Fruit fly (Drosophila melanogaster) whole organism, embryonic: ENCODE measurements around the gene Cyp28c1.

Experiments
- Atf6 ChIP-seq: fragments of 200-800 bp; sonication (Bioruptor generic); IDR thresholded peaks from 2 replicates; pipeline ENCODE4 v1.3.6; 2022; ENCODE audit warnings: missing biosample characterization, missing genetic modification characterization
- CG10565 ChIP-seq: fragments of 200-800 bp; sonication (Bioruptor generic); optimal IDR thresholded peaks from 3 replicates; lab custom pipeline; 2016; ENCODE audit warnings: missing biosample characterization, mild to moderate bottlenecking, missing genetic modification characterization
- CG11695 ChIP-seq: fragments of 200-800 bp; sonication (Bioruptor generic); IDR thresholded peaks from 3 replicates; pipeline ENCODE4 v1.3.6; 2022; ENCODE audit warnings: missing biosample characterization, missing genetic modification characterization
- CG15514 ChIP-seq: fragments of 200-800 bp; sonication (Bioruptor generic); optimal IDR thresholded peaks from 3 replicates; lab custom pipeline; 2017; ENCODE audit warnings: missing biosample characterization, missing genetic modification characterization, mild to moderate bottlenecking, moderate library complexity, missing genetic modification reagents
- CG2116 ChIP-seq: fragments of 200-800 bp; sonication (Bioruptor generic); optimal IDR thresholded peaks from 3 replicates; lab custom pipeline; 2018; ENCODE audit warnings: missing biosample characterization, mild to moderate bottlenecking, missing genetic modification characterization
- CG34376 ChIP-seq: fragments of 200-800 bp; sonication (Bioruptor generic); optimal IDR thresholded peaks from 2 replicates; lab custom pipeline; 2018; ENCODE audit warnings: missing biosample characterization, mild to moderate bottlenecking, missing genetic modification characterization
- CG4360 ChIP-seq: fragments of 200-800 bp; sonication (Bioruptor generic); IDR thresholded peaks from 2 replicates; pipeline ENCODE4 v1.3.6; 2022; ENCODE audit warnings: missing biosample characterization, missing genetic modification characterization
- CG4617 ChIP-seq: fragments of 200-800 bp; sonication (Bioruptor generic); optimal IDR thresholded peaks from 3 replicates; lab custom pipeline; 2016; ENCODE audit warnings: missing biosample characterization, missing genetic modification characterization, borderline replicate concordance
- CG9932 ChIP-seq: fragments of 200-800 bp; sonication (Bioruptor generic); IDR thresholded peaks from 2 replicates; pipeline ENCODE4 v1.3.6; 2022; ENCODE audit warnings: missing biosample characterization, missing genetic modification characterization
- CkIIα-i1 ChIP-seq: fragments of 200-800 bp; sonication (Bioruptor generic); IDR thresholded peaks from 2 replicates; pipeline ENCODE4 v1.3.6; 2022; ENCODE audit warnings: missing biosample characterization, missing genetic modification characterization
- Hey ChIP-seq: fragments of 200-800 bp; sonication (Bioruptor generic); optimal IDR thresholded peaks from 3 replicates; lab custom pipeline; 2018; ENCODE audit warnings: missing biosample characterization, mild to moderate bottlenecking, missing genetic modification characterization
- Hr78 ChIP-seq, 2 experiments: fragments of 200-800 bp in 1 of 2; fragments of >200 bp in 1 of 2; sonication (Bioruptor generic) in 1 of 2; optimal IDR thresholded peaks; 2 replicates each; lab custom pipeline; 2017 to 2019; ENCODE audit warnings: missing biosample characterization in 2 of 2, missing genetic modification characterization in 2 of 2, mild to moderate bottlenecking in 1 of 2, moderate library complexity in 1 of 2
- Lpt ChIP-seq: fragments of >200 bp; optimal IDR thresholded peaks from 2 replicates; lab custom pipeline; 2018; ENCODE audit warnings: missing biosample characterization, missing genetic modification characterization
- Meics ChIP-seq: fragments of 200-800 bp; sonication (Bioruptor generic); optimal IDR thresholded peaks from 2 replicates; lab custom pipeline; 2017; ENCODE audit warnings: missing biosample characterization, mild to moderate bottlenecking, missing genetic modification characterization
- Nf-YB ChIP-seq: fragments of 200-800 bp; sonication (Bioruptor generic); optimal IDR thresholded peaks from 3 replicates; lab custom pipeline; 2019; ENCODE audit warnings: missing biosample characterization, mild to moderate bottlenecking, missing genetic modification characterization, moderate library complexity
- Nf-YC ChIP-seq: fragments of 200-800 bp; optimal IDR thresholded peaks from 3 replicates; lab custom pipeline; 2019; ENCODE audit warnings: missing biosample characterization, mild to moderate bottlenecking, missing genetic modification characterization, moderate library complexity
- Six4 ChIP-seq: fragments of 200-800 bp; sonication (Bioruptor generic); optimal IDR thresholded peaks from 2 replicates; lab custom pipeline; 2016; ENCODE audit warnings: missing biosample characterization, missing genetic modification characterization
- Ssrp ChIP-seq: fragments of 200-800 bp; sonication (Bioruptor generic); optimal IDR thresholded peaks from 2 replicates; lab custom pipeline; 2018; ENCODE audit warnings: missing biosample characterization, mild to moderate bottlenecking, missing genetic modification characterization, moderate library complexity
- Trl ChIP-seq, 3 experiments: fragments of >200 bp in 2 of 3; fragments of 200-800 bp in 1 of 3; sonication (Bioruptor generic) in 1 of 3; optimal IDR thresholded peaks; 2 replicates in 1 of 3; 3 replicates in 2 of 3; lab custom pipeline; 2016 to 2017; ENCODE audit warnings: missing biosample characterization in 1 of 3, missing genetic modification characterization in 1 of 3
- btn ChIP-seq: fragments of 200-800 bp; sonication (Bioruptor generic); optimal IDR thresholded peaks from 2 replicates; lab custom pipeline; 2016; ENCODE audit warnings: missing biosample characterization, missing genetic modification characterization
- chinmo ChIP-seq: fragments of 200-800 bp; sonication (Bioruptor generic); IDR thresholded peaks from 4 replicates; pipeline ENCODE4 v1.3.6; 2022; ENCODE audit warnings: missing biosample characterization, missing genetic modification characterization; ENCODE audit not compliant: partially characterized antibody
- cwo ChIP-seq: fragments of 200-800 bp; sonication (Bioruptor generic); optimal IDR thresholded peaks from 3 replicates; lab custom pipeline; 2017; ENCODE audit warnings: missing biosample characterization, missing genetic modification characterization, mild to moderate bottlenecking, moderate library complexity, missing genetic modification reagents
- dimm ChIP-seq: fragments of 200-800 bp; sonication (Bioruptor generic); IDR thresholded peaks from 2 replicates; pipeline ENCODE4 v1.3.6; 2022; ENCODE audit warnings: missing biosample characterization, missing genetic modification characterization
- eve ChIP-seq, 2 experiments: fragments of >200 bp; optimal IDR thresholded peaks; 2 replicates each; lab custom pipeline; 2017; ENCODE audit warnings: missing biosample characterization in 2 of 2, missing genetic modification characterization in 2 of 2
- exex ChIP-seq: fragments of 200-800 bp; sonication (Bioruptor generic); optimal IDR thresholded peaks from 4 replicates; lab custom pipeline; 2018; ENCODE audit warnings: missing biosample characterization, mild to moderate bottlenecking, missing genetic modification characterization, moderate library complexity
- eyg ChIP-seq: fragments of 200-800 bp; sonication (Bioruptor generic); optimal IDR thresholded peaks from 3 replicates; lab custom pipeline; 2016; ENCODE audit warnings: missing biosample characterization, missing genetic modification characterization
- grn ChIP-seq: fragments of 200-800 bp; sonication (Bioruptor generic); optimal IDR thresholded peaks from 3 replicates; lab custom pipeline; 2017; ENCODE audit warnings: missing biosample characterization, missing genetic modification characterization
- gsb ChIP-seq: fragments of 200-800 bp; sonication (Bioruptor generic); IDR thresholded peaks from 2 replicates; pipeline ENCODE4 v1.3.6; 2022; ENCODE audit warnings: missing biosample characterization, missing genetic modification characterization
- hbn ChIP-seq: fragments of 200-800 bp; sonication (Bioruptor generic); IDR thresholded peaks from 2 replicates; pipeline ENCODE4 v1.3.6; 2022; ENCODE audit warnings: missing biosample characterization, missing genetic modification characterization; ENCODE audit not compliant: partially characterized antibody
- jigr1 ChIP-seq: fragments of 200-800 bp; sonication (Bioruptor generic); IDR thresholded peaks from 3 replicates; pipeline ENCODE4 v1.3.6; 2022; ENCODE audit warnings: missing biosample characterization, missing genetic modification characterization
- jumu ChIP-seq: fragments of 200-800 bp; sonication (Bioruptor generic); optimal IDR thresholded peaks from 3 replicates; lab custom pipeline; 2016; ENCODE audit warnings: missing biosample characterization, missing genetic modification characterization
- lab ChIP-seq: fragments of 200-800 bp; sonication (Bioruptor generic); optimal IDR thresholded peaks from 3 replicates; lab custom pipeline; 2017; ENCODE audit warnings: missing biosample characterization, missing genetic modification characterization, mild to moderate bottlenecking, moderate library complexity, missing genetic modification reagents
- onecut ChIP-seq: fragments of 200-800 bp; sonication (Bioruptor generic); IDR thresholded peaks from 2 replicates; pipeline ENCODE4 v1.3.6; 2022; ENCODE audit warnings: missing biosample characterization, missing genetic modification characterization
- org-1 ChIP-seq: fragments of 200-800 bp; sonication (Bioruptor generic); optimal IDR thresholded peaks from 2 replicates; lab custom pipeline; 2017; ENCODE audit warnings: missing biosample characterization, missing genetic modification characterization
- pb ChIP-seq: fragments of 200-800 bp; sonication (Bioruptor generic); optimal IDR thresholded peaks from 3 replicates; lab custom pipeline; 2016; ENCODE audit warnings: missing biosample characterization, missing genetic modification characterization
- sug ChIP-seq: fragments of 200-800 bp; optimal IDR thresholded peaks from 2 replicates; lab custom pipeline; 2019; ENCODE audit warnings: missing biosample characterization, mild to moderate bottlenecking, missing genetic modification characterization, moderate library complexity
- tap ChIP-seq: fragments of 200-800 bp; optimal IDR thresholded peaks from 3 replicates; lab custom pipeline; 2019; ENCODE audit warnings: missing biosample characterization, mild to moderate bottlenecking, missing genetic modification characterization, moderate library complexity
- trem ChIP-seq: fragments of 200-800 bp; optimal IDR thresholded peaks from 3 replicates; lab custom pipeline; 2019; ENCODE audit warnings: missing biosample characterization, mild to moderate bottlenecking, missing genetic modification characterization, moderate library complexity

Cyp28c1 gene

dm6 chrX:11812828-11813227 is 26.6 kb upstream of the Cyp28c1 start (continued):
- TF ChIP-seq Atf6 (GFP tag; lab: Robert Waterston, UW) (no peak), CG4617 (GFP tag; lab: Kevin White, UChicago) (no peak), Lpt (no peak), hbn (GFP tag; lab: Robert Waterston, UW) (no peak)

- no peak for TF ChIP-seq pb (GFP tag; lab: Kevin White, UChicago)
- no peak for TF ChIP-seq CG2116 (GFP tag; lab: Kevin White, UChicago)
- no peak for TF ChIP-seq Six4 (GFP tag; lab: Kevin White, UChicago)
- peak; percentile 54 for TF ChIP-seq sug
- TF ChIP-seq Nf-YB (GFP tag; lab: Kevin White, UChicago) = peak; percentile 71
- TF ChIP-seq grn (GFP tag; lab: Kevin White, UChicago) = peak; percentile 42
- TF ChIP-seq CG34376 (GFP tag; lab: Kevin White, UChicago) = peak; percentile 29
- no peak for TF ChIP-seq org-1 (GFP tag; lab: Kevin White, UChicago)
- no peak for TF ChIP-seq CG15514 (GFP tag; lab: Kevin White, UChicago)
- no peak for TF ChIP-seq CkIIα-i1 (GFP tag; lab: Robert Waterston, UW)
- no peak for TF ChIP-seq dimm (GFP tag; lab: Robert Waterston, UW)
- peak; percentile 72 for TF ChIP-seq Nf-YC
- TF ChIP-seq Meics = no peak
- no peak for TF ChIP-seq CG10565
- TF ChIP-seq chinmo (GFP tag; lab: Robert Waterston, UW) = 0 out of 4 replicates have a peak, but pooled peaks have one; percentile 33
- TF ChIP-seq jigr1 (GFP tag; lab: Robert Waterston, UW) = no peak
- TF ChIP-seq Hr78 (GFP tag; optimal IDR thresholded peaks at IDR 0.05; lab: Kevin White, UChicago) = peak in 1 of 2 experiments; percentile 48
- no peak for TF ChIP-seq CG9932 (GFP tag; lab: Robert Waterston, UW)
- TF ChIP-seq eyg = no peak
- TF ChIP-seq btn = no peak
- peak; percentile 85 for TF ChIP-seq cwo (GFP tag; lab: Kevin White, UChicago)
- peak; percentile 11 for TF ChIP-seq Hey (tag; lab: Kevin White, UChicago)
- no peak for TF ChIP-seq CG11695 (GFP tag; lab: Robert Waterston, UW)
- no peak for TF ChIP-seq gsb (GFP tag; lab: Robert Waterston, UW)
- TF ChIP-seq Ssrp (tag; lab: Kevin White, UChicago) = no peak
- TF ChIP-seq eve (GFP tag; optimal IDR thresholded peaks at IDR 0.05; lab: Kevin White, UChicago) = peak in 1 of 2 experiments; percentile 6
- TF ChIP-seq CG4360 (GFP tag; lab: Robert Waterston, UW) = no peak
- TF ChIP-seq onecut (GFP tag; lab: Robert Waterston, UW) = no peak
- no peak for TF ChIP-seq trem
- TF ChIP-seq jumu (GFP tag; lab: Kevin White, UChicago) = no peak
- TF ChIP-seq tap (tag; lab: Kevin White, UChicago) = no peak
- TF ChIP-seq lab (GFP tag; lab: Kevin White, UChicago) = peak; percentile 1
- no peak for TF ChIP-seq Trl (optimal IDR thresholded peaks at IDR 0.05; lab: Kevin White, UChicago)
- no peak for TF ChIP-seq Trl (GFP tag; optimal IDR thresholded peaks at IDR 0.05; lab: Kevin White, UChicago)
- peak; percentile 78 for TF ChIP-seq exex
Observed at dm6 chrX:11813721-11814161, 25.7 kb upstream of the Cyp28c1 start.
